Worm (Caenorhabditis elegans) whole organism, early embryonic: Measurements from ENCODE around the gene Y53C12A.3.

Experiments
- B0310.2 ChIP-seq: sonication (generic microtip); optimal IDR thresholded peaks from 2 replicates; lab custom pipeline; 2016; ENCODE audit warnings: mild to moderate bottlenecking, missing genetic modification characterization, missing compliant biosample characterization
- ama-1 ChIP-seq: fragments of 150-350 bp; optimal IDR thresholded peaks from 2 replicates; lab custom pipeline; 2014
- ceh-13 ChIP-seq: fragments of 200-800 bp; sonication (Bioruptor generic); optimal IDR thresholded peaks from 2 replicates; lab custom pipeline; 2018; ENCODE audit warnings: mild to moderate bottlenecking, missing genetic modification characterization, missing compliant biosample characterization
- ceh-36 ChIP-seq: sonication (generic microtip); optimal IDR thresholded peaks from 2 replicates; lab custom pipeline; 2016; ENCODE audit warnings: missing genetic modification characterization, inconsistent platforms, missing compliant biosample characterization
- ets-7 ChIP-seq: sonication (generic microtip); optimal IDR thresholded peaks from 2 replicates; lab custom pipeline; 2016; ENCODE audit warnings: missing genotype, missing genetic modification characterization, missing compliant biosample characterization
- flt-1 ChIP-seq: fragments of 200-800 bp; sonication (Bioruptor generic); IDR thresholded peaks from 2 replicates; pipeline ENCODE4 v1.3.6; 2022; ENCODE audit warnings: missing genetic modification characterization, missing compliant biosample characterization
- hmbx-1 ChIP-seq: sonication (generic microtip); optimal IDR thresholded peaks from 2 replicates; lab custom pipeline; 2016; ENCODE audit warnings: mild to moderate bottlenecking, missing genetic modification characterization, missing compliant biosample characterization
- hnd-1 ChIP-seq: sonication (generic microtip); optimal IDR thresholded peaks from 2 replicates; lab custom pipeline; 2016; ENCODE audit warnings: missing genetic modification characterization, missing compliant biosample characterization
- scrt-1 ChIP-seq: fragments of 200-800 bp; sonication (Bioruptor generic); IDR thresholded peaks from 2 replicates; pipeline ENCODE4 v1.3.6; 2022; ENCODE audit warnings: missing genetic modification characterization, missing compliant biosample characterization
- sea-1 ChIP-seq: fragments of 200-800 bp; sonication (Bioruptor generic); conservative IDR thresholded peaks from 2 replicates; pipeline ENCODE4 v1.3.6; 2022; ENCODE audit warnings: missing genetic modification characterization, missing compliant biosample characterization
- tbx-11 ChIP-seq: fragments of 200-800 bp; sonication (Bioruptor generic); IDR thresholded peaks from 2 replicates; pipeline ENCODE4 v1.3.6; 2022; ENCODE audit warnings: missing genetic modification characterization, missing compliant biosample characterization

- TF ChIP-seq ama-1 (no peak), ets-7 (tag; lab: Kevin White, UChicago) (no peak), tbx-11 (GFP tag; lab: Robert Waterston, UW) (no peak), B0310.2 (no peak), ceh-13 (no peak), ceh-36 (tag; lab: Kevin White, UChicago) (no peak), hnd-1 (tag; lab: Kevin White, UChicago) (no peak), flt-1 (GFP tag; lab: Robert Waterston, UW) (no peak), scrt-1 (GFP tag; lab: Robert Waterston, UW) (no peak), sea-1 (GFP tag; lab: Robert Waterston, UW) (no peak), hmbx-1 (tag; lab: Kevin White, UChicago) (no peak)
Observed at ce11 chrII:9704746-9705145, 1.3 kb downstream of the Y53C12A.3 start, which contains the start of gene Y53C12A.10.
